Worm (Caenorhabditis elegans) whole organism, early embryonic: ENCODE data around the gene rop-1.

ENCODE experiments used
- ets-7 ChIP-seq: sonication (generic microtip); optimal IDR thresholded peaks from 2 replicates; lab custom pipeline; 2016; ENCODE audit warnings: missing genotype, missing genetic modification characterization, missing compliant biosample characterization
- flt-1 ChIP-seq: fragments of 200-800 bp; sonication (Bioruptor generic); IDR thresholded peaks from 2 replicates; pipeline ENCODE4 v1.3.6; 2022; ENCODE audit warnings: missing genetic modification characterization, missing compliant biosample characterization
- tbx-37 ChIP-seq: fragments of 200-800 bp; sonication (Bioruptor generic); conservative IDR thresholded peaks from 2 replicates; pipeline ENCODE4 v1.3.6; 2022; ENCODE audit warnings: missing genetic modification reagents, missing genetic modification characterization, missing compliant biosample characterization

- no peak for TF ChIP-seq flt-1 (GFP tag; lab: Robert Waterston, UW)
- TF ChIP-seq ets-7 (tag; lab: Kevin White, UChicago) = no peak
- no peak for TF ChIP-seq tbx-37
These were observed 6.4 kb downstream of the rop-1 start, which contains the start of gene akt-1 for ce11 chrV:10248255-10248979.
